Fruit fly (Drosophila melanogaster) whole organism, wandering third instar larva: ENCODE data around the gene Eip63F-1.

Experiments
- Abd-B ChIP-seq: fragments of >200 bp; optimal IDR thresholded peaks from 2 replicates; lab custom pipeline; 2017; ENCODE audit warnings: missing biosample characterization, missing genetic modification characterization
- CG32264 ChIP-seq: fragments of 200-800 bp; sonication (Bioruptor generic); optimal IDR thresholded peaks from 2 replicates; lab custom pipeline; 2016; ENCODE audit warnings: missing biosample characterization, missing genetic modification characterization
- CG9705 ChIP-seq: fragments of 200-800 bp; sonication (Bioruptor generic); optimal IDR thresholded peaks from 2 replicates; lab custom pipeline; 2018; ENCODE audit warnings: missing biosample characterization, mild to moderate bottlenecking, missing genetic modification characterization
- CrebA ChIP-seq: fragments of 200-800 bp; sonication (Bioruptor generic); optimal IDR thresholded peaks from 2 replicates; lab custom pipeline; 2016; ENCODE audit warnings: missing biosample characterization, mild to moderate bottlenecking, missing genetic modification characterization, borderline replicate concordance
- Dfd ChIP-seq: fragments of >200 bp; optimal IDR thresholded peaks from 2 replicates; lab custom pipeline; 2017; ENCODE audit warnings: missing biosample characterization, missing genetic modification characterization
- Dif ChIP-seq: fragments of 200-275, 200-300 bp; sonication (Bioruptor generic); optimal IDR thresholded peaks from 2 replicates; lab custom pipeline; 2018; ENCODE audit warnings: missing biosample characterization, missing genetic modification characterization; ENCODE audit not compliant: partially characterized antibody
- GATAd ChIP-seq: sonication (Bioruptor generic); optimal IDR thresholded peaks from 2 replicates; lab custom pipeline; 2016; ENCODE audit warnings: missing biosample characterization, missing genetic modification characterization
- HLH106 ChIP-seq: fragments of 200-800 bp; optimal IDR thresholded peaks from 3 replicates; lab custom pipeline; 2019; ENCODE audit warnings: missing biosample characterization, mild to moderate bottlenecking, missing genetic modification characterization, moderate library complexity
- Hnf4 ChIP-seq: fragments of 200-800 bp; sonication (Bioruptor generic); optimal IDR thresholded peaks from 2 replicates; lab custom pipeline; 2016; ENCODE audit warnings: missing biosample characterization, mild to moderate bottlenecking, missing genetic modification characterization
- Hr78 ChIP-seq: fragments of >200 bp; optimal IDR thresholded peaks from 2 replicates; lab custom pipeline; 2017; ENCODE audit warnings: missing biosample characterization, missing genetic modification characterization
- Hr83 ChIP-seq: fragments of 200-300 bp; sonication (Bioruptor generic); optimal IDR thresholded peaks from 2 replicates; lab custom pipeline; 2016; ENCODE audit warnings: missing biosample characterization, mild to moderate bottlenecking, missing genetic modification characterization, moderate library complexity; ENCODE audit not compliant: poor library complexity, severe bottlenecking
- Jra ChIP-seq: sonication (Bioruptor generic); optimal IDR thresholded peaks from 2 replicates; lab custom pipeline; 2016; ENCODE audit warnings: missing biosample characterization, missing genetic modification characterization
- Mio ChIP-seq: sonication (Bioruptor generic); optimal IDR thresholded peaks from 2 replicates; lab custom pipeline; 2016; ENCODE audit warnings: missing biosample characterization, missing genetic modification characterization
- Myc ChIP-seq: fragments of >200 bp; optimal IDR thresholded peaks from 2 replicates; lab custom pipeline; 2017
- N ChIP-seq: fragments of >200 bp; optimal IDR thresholded peaks from 2 replicates; lab custom pipeline; 2018; ENCODE audit warnings: missing biosample characterization, missing external identifiers, missing genetic modification characterization
- OdsH ChIP-seq: fragments of 200-800 bp; sonication (Bioruptor generic); optimal IDR thresholded peaks from 2 replicates; lab custom pipeline; 2016; ENCODE audit warnings: missing biosample characterization, mild to moderate bottlenecking, missing genetic modification characterization
- Rel ChIP-seq, 2 experiments: fragments of 200-800 bp; sonication (Bioruptor generic) in 1 of 2; optimal IDR thresholded peaks; 2 replicates in 1 of 2; 3 replicates in 1 of 2; lab custom pipeline; 2016 to 2019; ENCODE audit warnings: mild to moderate bottlenecking in 2 of 2, missing biosample characterization in 2 of 2, missing genetic modification characterization in 2 of 2, moderate library complexity in 1 of 2
- Sp1 ChIP-seq: fragments of 200-800 bp; sonication (Bioruptor generic); optimal IDR thresholded peaks from 3 replicates; lab custom pipeline; 2019; ENCODE audit warnings: missing biosample characterization, mild to moderate bottlenecking, missing genetic modification characterization, moderate library complexity
- Vsx2 ChIP-seq: fragments of 200-300, 225-300 bp; sonication (Bioruptor generic); optimal IDR thresholded peaks from 2 replicates; lab custom pipeline; 2018; ENCODE audit warnings: missing biosample characterization, missing genetic modification characterization; ENCODE audit not compliant: partially characterized antibody
- br ChIP-seq: fragments of 200-800 bp; sonication (Bioruptor generic); optimal IDR thresholded peaks from 2 replicates; lab custom pipeline; 2016; ENCODE audit warnings: missing biosample characterization, missing genetic modification characterization
- brk ChIP-seq: fragments of 200-800 bp; sonication (Bioruptor generic); optimal IDR thresholded peaks from 2 replicates; lab custom pipeline; 2016; ENCODE audit warnings: missing biosample characterization, mild to moderate bottlenecking, missing genetic modification characterization
- dl ChIP-seq, 2 experiments: fragments of 175-275, 200-275 bp in 1 of 2; fragments of 200-275 bp in 1 of 2; sonication (Bioruptor generic); optimal IDR thresholded peaks; lab custom pipeline; 2018; ENCODE audit warnings: mild to moderate bottlenecking in 2 of 2, missing biosample characterization in 2 of 2, missing genetic modification characterization in 2 of 2, moderate library complexity in 2 of 2; ENCODE audit not compliant: partially characterized antibody in 2 of 2, insufficient read depth in 1 of 2
- dmrt93B ChIP-seq: fragments of 200-800 bp; sonication (Bioruptor generic); optimal IDR thresholded peaks from 2 replicates; lab custom pipeline; 2018; ENCODE audit warnings: missing biosample characterization, mild to moderate bottlenecking, missing genetic modification characterization
- dsf ChIP-seq: sonication (Bioruptor generic); optimal IDR thresholded peaks from 2 replicates; lab custom pipeline; 2016; ENCODE audit warnings: missing biosample characterization, missing genetic modification characterization, borderline replicate concordance
- ey ChIP-seq: fragments of 200-800 bp; sonication (Bioruptor generic); optimal IDR thresholded peaks from 2 replicates; lab custom pipeline; 2016; ENCODE audit warnings: missing biosample characterization, missing genetic modification characterization
- foxo ChIP-seq, 2 experiments: fragments of 200-800 bp; sonication (Bioruptor generic); optimal IDR thresholded peaks; 2 replicates in 1 of 2; 3 replicates in 1 of 2; lab custom pipeline; 2016 to 2017; ENCODE audit warnings: missing biosample characterization in 2 of 2, missing genetic modification characterization in 2 of 2
- fru ChIP-seq: fragments of 200-800 bp; sonication (Bioruptor generic); optimal IDR thresholded peaks from 3 replicates; lab custom pipeline; 2016; ENCODE audit warnings: missing biosample characterization, mild to moderate bottlenecking, missing genetic modification characterization
- h ChIP-seq: fragments of 200-800 bp; sonication (Bioruptor generic); optimal IDR thresholded peaks from 3 replicates; lab custom pipeline; 2016; ENCODE audit warnings: missing biosample characterization, mild to moderate bottlenecking, missing genetic modification characterization
- jim ChIP-seq: fragments of 175-275, 200-325 bp; sonication (Bioruptor generic); optimal IDR thresholded peaks from 2 replicates; lab custom pipeline; 2016; ENCODE audit warnings: missing biosample characterization, mild to moderate bottlenecking, missing genetic modification characterization
- lola ChIP-seq: fragments of >200 bp; optimal IDR thresholded peaks from 2 replicates; lab custom pipeline; 2017; ENCODE audit warnings: missing biosample characterization, missing genetic modification characterization
- pan ChIP-seq: fragments of >200 bp; optimal IDR thresholded peaks from 2 replicates; lab custom pipeline; 2017
- psq ChIP-seq: fragments of 200-800 bp; sonication (Bioruptor generic); optimal IDR thresholded peaks from 3 replicates; lab custom pipeline; 2017; ENCODE audit warnings: missing biosample characterization, mild to moderate bottlenecking, missing genetic modification characterization, moderate library complexity
- rgr ChIP-seq: fragments of 200-800 bp; sonication (Bioruptor generic); optimal IDR thresholded peaks from 3 replicates; lab custom pipeline; 2016; ENCODE audit warnings: missing biosample characterization, mild to moderate bottlenecking, missing genetic modification characterization
- sage ChIP-seq: fragments of 200-800 bp; sonication (Bioruptor generic); optimal IDR thresholded peaks from 2 replicates; lab custom pipeline; 2016; ENCODE audit warnings: missing biosample characterization, mild to moderate bottlenecking, missing genetic modification characterization
- sv ChIP-seq: fragments of 200-800 bp; sonication (Bioruptor generic); optimal IDR thresholded peaks from 3 replicates; lab custom pipeline; 2016; ENCODE audit warnings: missing biosample characterization, missing genetic modification characterization
- tai ChIP-seq: sonication (Bioruptor generic); optimal IDR thresholded peaks from 2 replicates; lab custom pipeline; 2016; ENCODE audit warnings: missing biosample characterization, missing genetic modification characterization
- usp ChIP-seq: fragments of >200 bp; optimal IDR thresholded peaks from 2 replicates; lab custom pipeline; 2017; ENCODE audit warnings: missing biosample characterization, missing genetic modification characterization
- woc ChIP-seq: sonication (Bioruptor generic); optimal IDR thresholded peaks from 2 replicates; lab custom pipeline; 2016; ENCODE audit warnings: missing biosample characterization, mild to moderate bottlenecking, missing genetic modification characterization

The Eip63F-1 gene

DNA sequence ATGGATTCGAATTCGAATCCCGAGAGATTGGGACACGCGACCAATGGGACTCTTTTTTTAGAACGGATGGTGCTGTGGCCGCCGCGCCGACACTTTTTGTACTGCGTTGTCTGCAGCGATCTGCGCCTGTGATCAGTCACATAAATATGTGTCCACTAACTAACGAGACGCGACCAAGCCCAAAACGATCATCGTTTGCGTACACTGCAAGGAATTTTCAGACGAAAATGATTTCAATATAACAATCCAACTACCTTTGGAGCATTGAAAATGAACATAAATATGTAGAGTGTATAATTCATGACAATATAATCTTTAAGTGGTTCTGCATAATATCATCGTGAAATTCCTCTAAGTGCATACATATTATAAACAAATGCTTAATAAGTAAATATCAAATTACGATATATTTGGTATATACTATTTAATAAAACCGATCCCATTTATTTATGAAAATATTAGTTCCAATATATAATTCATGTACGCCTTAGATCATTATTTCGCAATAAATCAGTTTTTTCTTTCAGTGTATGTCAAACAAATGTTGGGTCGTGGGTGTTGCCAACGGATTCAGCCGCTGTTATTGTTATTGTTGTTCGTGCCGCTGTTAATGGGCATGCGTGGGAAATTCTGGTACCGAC is at the start of gene Eip63F-1:
Gene Eip63F-1 (minus strand): TSS at position 51 of the 641 bp plus-strand sequence.
- TF ChIP-seq Hr83 (GFP tag; lab: Kevin White, UChicago) (no peak), psq (GFP tag; lab: Kevin White, UChicago) (peak; percentile 18), sage (GFP tag; lab: Kevin White, UChicago) (no peak), Jra (GFP tag; lab: Kevin White, UChicago) (no peak), Vsx2 (no peak), Rel (GFP tag; optimal IDR thresholded peaks at IDR 0.05; lab: Kevin White, UChicago) (no peak), Rel (tag; optimal IDR thresholded peaks at IDR 0.05; lab: Kevin White, UChicago) (no peak), sv (peak; percentile 58), CG32264 (GFP tag; lab: Kevin White, UChicago) (no peak), Hr78 (GFP tag; lab: Kevin White, UChicago) (no peak), OdsH (peak; percentile 15), ey (GFP tag; lab: Kevin White, UChicago) (no peak), Sp1 (no peak), CrebA (GFP tag; lab: Kevin White, UChicago) (no peak), brk (GFP tag; lab: Kevin White, UChicago) (no peak), br (GFP tag; lab: Kevin White, UChicago) (no peak), Abd-B (GFP tag; lab: Kevin White, UChicago) (no peak), usp (no peak), Mio (no peak), jim (GFP tag; lab: Kevin White, UChicago) (no peak), Dfd (GFP tag; lab: Kevin White, UChicago) (no peak), pan (no peak), dsf (GFP tag; lab: Kevin White, UChicago) (no peak), fru (no peak), Myc (lab: Kevin White, UChicago) (no peak), dmrt93B (no peak), woc (GFP tag; lab: Kevin White, UChicago) (no peak), rgr (peak; percentile 41), HLH106 (tag; lab: Kevin White, UChicago) (no peak), CG9705 (GFP tag; lab: Kevin White, UChicago) (no peak), Dif (GFP tag; lab: Kevin White, UChicago) (no peak), tai (GFP tag; lab: Kevin White, UChicago) (no peak), N (GFP tag; lab: Kevin White, UChicago) (no peak), Hnf4 (GFP tag; lab: Kevin White, UChicago) (no peak), h (peak; percentile 12), lola (GFP tag; lab: Kevin White, UChicago) (no peak), dl (GFP tag; optimal IDR thresholded peaks at IDR 0.05; lab: Kevin White, UChicago; ENCODE audit: insufficient read depth in 1 of 2, partially characterized antibody in 2 of 2) (no peak), GATAd (GFP tag; lab: Kevin White, UChicago) (no peak), foxo (GFP tag; optimal IDR thresholded peaks at IDR 0.05; lab: Kevin White, UChicago) (peak in 1 of 2 experiments; percentile 35)

DNA sequence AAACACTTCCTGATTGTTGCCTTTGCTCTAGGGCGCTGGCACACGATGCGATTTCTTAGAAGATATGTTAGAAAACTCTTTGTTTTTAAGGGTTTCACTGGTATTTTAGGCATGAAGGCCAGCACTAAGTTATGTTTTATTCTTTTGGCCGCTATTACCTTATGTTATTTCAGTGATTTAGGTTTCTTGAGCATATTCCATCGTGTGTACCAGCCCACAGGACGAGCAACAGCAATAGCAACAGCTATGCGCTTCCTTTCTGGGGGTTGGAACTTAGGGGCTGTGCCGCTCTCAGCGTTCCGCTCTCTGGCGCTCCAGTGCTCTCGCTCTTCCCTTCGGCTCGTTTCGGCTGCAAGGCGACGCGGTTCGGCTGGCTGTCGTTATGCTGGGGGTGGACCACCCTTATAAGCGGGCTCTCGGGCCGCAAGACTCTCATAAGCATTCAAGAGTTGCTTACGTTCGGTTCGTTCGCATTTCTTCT is 48.1 kb upstream of the Eip63F-1 start, which contains the start of gene scrt:
Gene scrt (plus strand): TSS at position 431 of the 481 bp plus-strand sequence.
- TF ChIP-seq HLH106 (tag; lab: Kevin White, UChicago) (peak; percentile 15), Vsx2 (peak; percentile 66), dl (GFP tag; optimal IDR thresholded peaks at IDR 0.05; lab: Kevin White, UChicago; ENCODE audit: insufficient read depth in 1 of 2, partially characterized antibody in 2 of 2) (peak in 1 of 2 experiments; percentile 33), h (peak; percentile 4), Hr78 (GFP tag; lab: Kevin White, UChicago) (no peak), sage (GFP tag; lab: Kevin White, UChicago) (no peak), sv (peak; percentile 53), woc (GFP tag; lab: Kevin White, UChicago) (peak; percentile 34), foxo (GFP tag; optimal IDR thresholded peaks at IDR 0.05; lab: Kevin White, UChicago) (peak in 1 of 2 experiments; percentile 25), Dif (GFP tag; lab: Kevin White, UChicago) (peak; percentile 62)
